Fruit fly (Drosophila melanogaster): ENCODE measurements around the gene Akap200.

DNA sequence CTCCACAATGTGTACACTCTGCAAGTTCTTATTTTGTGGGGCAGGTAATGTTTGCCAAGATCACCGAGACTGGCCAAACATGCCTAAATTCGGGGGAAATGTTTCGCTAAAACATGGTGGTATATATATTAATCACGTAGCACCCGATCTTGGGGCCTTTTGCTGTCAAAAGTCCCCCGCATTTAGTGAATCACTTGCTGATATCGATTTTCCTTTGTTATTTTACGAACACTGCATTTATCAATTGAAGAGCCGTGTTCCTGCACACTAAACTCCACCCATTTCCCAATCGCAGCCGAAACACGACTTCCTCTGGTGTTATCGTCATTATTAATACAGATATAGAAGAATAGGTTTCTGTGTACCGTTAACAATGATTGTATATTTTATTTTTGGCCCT is 6.2 kb downstream of the Akap200 start:
- no peak for TF ChIP-seq Myc (optimal IDR thresholded peaks at IDR 0.05)
- no peak for TF ChIP-seq insv (optimal IDR thresholded peaks at IDR 0.05)
- no peak for TF ChIP-seq Sin3A (optimal IDR thresholded peaks at IDR 0.05)
- no peak for TF ChIP-seq psq (optimal IDR thresholded peaks at IDR 0.05)
